Fruit fly (Drosophila melanogaster) whole organism, embryonic: ENCODE data around the gene CG32313.

Experiments used
- Adf1 ChIP-seq: fragments of 200-800 bp; sonication (Bioruptor generic); IDR thresholded peaks from 2 replicates; pipeline ENCODE4 v1.3.6; 2022; ENCODE audit warnings: missing biosample characterization, missing genetic modification characterization
- CG10543 ChIP-seq: fragments of 200-800 bp; sonication (Bioruptor generic); optimal IDR thresholded peaks from 3 replicates; lab custom pipeline; 2017; ENCODE audit warnings: missing biosample characterization, mild to moderate bottlenecking, missing genetic modification characterization, moderate library complexity
- CG10654 ChIP-seq: fragments of 200-800 bp; sonication (Bioruptor generic); optimal IDR thresholded peaks from 2 replicates; lab custom pipeline; 2016; ENCODE audit warnings: missing biosample characterization, missing genetic modification characterization
- CG12071 ChIP-seq: fragments of 200-800 bp; sonication (Bioruptor generic); optimal IDR thresholded peaks from 3 replicates; lab custom pipeline; 2018; ENCODE audit warnings: missing biosample characterization, mild to moderate bottlenecking, missing genetic modification characterization
- CG12744 ChIP-seq: fragments of 200-800 bp; sonication (Bioruptor generic); optimal IDR thresholded peaks from 2 replicates; lab custom pipeline; 2016; ENCODE audit warnings: missing biosample characterization, missing genetic modification characterization
- CG12942 ChIP-seq: fragments of 200-800 bp; sonication (Bioruptor generic); optimal IDR thresholded peaks from 3 replicates; lab custom pipeline; 2016; ENCODE audit warnings: missing biosample characterization, missing genetic modification characterization
- CG13775 ChIP-seq: fragments of 200-800 bp; sonication (Bioruptor generic); optimal IDR thresholded peaks from 3 replicates; lab custom pipeline; 2017; ENCODE audit warnings: missing biosample characterization, mild to moderate bottlenecking, missing genetic modification characterization
- CG15479 ChIP-seq: fragments of 200-800 bp; sonication (Bioruptor generic); optimal IDR thresholded peaks from 3 replicates; lab custom pipeline; 2019; ENCODE audit warnings: missing biosample characterization, mild to moderate bottlenecking, missing genetic modification characterization, moderate library complexity
- CG1647 ChIP-seq: fragments of 200-800 bp; sonication (Bioruptor generic); optimal IDR thresholded peaks from 3 replicates; lab custom pipeline; 2016; ENCODE audit warnings: missing biosample characterization, missing genetic modification characterization
- CG17328 ChIP-seq: fragments of 200-800 bp; sonication (Bioruptor generic); IDR thresholded peaks from 2 replicates; pipeline ENCODE4 v1.3.6; 2022; ENCODE audit warnings: missing biosample characterization, missing genetic modification characterization
- CG17912 ChIP-seq: fragments of 200-800 bp; sonication (Bioruptor generic); optimal IDR thresholded peaks from 2 replicates; lab custom pipeline; 2018; ENCODE audit warnings: missing biosample characterization, mild to moderate bottlenecking, missing genetic modification characterization
- CG1792 ChIP-seq: fragments of 200-800 bp; sonication (Bioruptor generic); optimal IDR thresholded peaks from 2 replicates; lab custom pipeline; 2016; ENCODE audit warnings: missing biosample characterization, missing genetic modification characterization
- CG2120 ChIP-seq: fragments of 200-800 bp; sonication (Bioruptor generic); optimal IDR thresholded peaks from 3 replicates; lab custom pipeline; 2016; ENCODE audit warnings: missing biosample characterization, missing genetic modification characterization
- CG30403 ChIP-seq: fragments of 200-800 bp; sonication (Bioruptor generic); optimal IDR thresholded peaks from 3 replicates; lab custom pipeline; 2016; ENCODE audit warnings: missing biosample characterization, missing genetic modification characterization
- CG3163 ChIP-seq: fragments of 200-800 bp; sonication (Bioruptor generic); optimal IDR thresholded peaks from 3 replicates; lab custom pipeline; 2016; ENCODE audit warnings: missing biosample characterization, missing genetic modification characterization
- CG43689 ChIP-seq: fragments of 200-800 bp; sonication (Bioruptor generic); IDR thresholded peaks from 2 replicates; pipeline ENCODE4 v1.3.6; 2022; ENCODE audit warnings: missing biosample characterization, missing genetic modification characterization
- CG4617 ChIP-seq: fragments of 200-800 bp; sonication (Bioruptor generic); optimal IDR thresholded peaks from 3 replicates; lab custom pipeline; 2016; ENCODE audit warnings: missing biosample characterization, missing genetic modification characterization, borderline replicate concordance
- CG6654 ChIP-seq: fragments of 200-800 bp; sonication (Bioruptor generic); optimal IDR thresholded peaks from 2 replicates; lab custom pipeline; 2017; ENCODE audit warnings: missing biosample characterization, mild to moderate bottlenecking, missing genetic modification characterization
- CG6689 ChIP-seq: fragments of 200-800 bp; sonication (Bioruptor generic); IDR thresholded peaks from 2 replicates; pipeline ENCODE4 v1.3.6; 2022; ENCODE audit warnings: missing biosample characterization, missing genetic modification characterization
- CG7372 ChIP-seq: fragments of 200-800 bp; sonication (Bioruptor generic); IDR thresholded peaks from 2 replicates; pipeline ENCODE4 v1.3.6; 2022; ENCODE audit warnings: missing biosample characterization, missing genetic modification characterization
- CG7745 ChIP-seq: fragments of 200-800 bp; sonication (Bioruptor generic); optimal IDR thresholded peaks from 2 replicates; lab custom pipeline; 2018; ENCODE audit warnings: missing biosample characterization, mild to moderate bottlenecking, missing genetic modification characterization, moderate library complexity
- CG8359 ChIP-seq: fragments of 200-800 bp; sonication (Bioruptor generic); optimal IDR thresholded peaks from 2 replicates; lab custom pipeline; 2017; ENCODE audit warnings: missing biosample characterization, mild to moderate bottlenecking, missing genetic modification characterization, borderline replicate concordance
- CG8765 ChIP-seq: fragments of 200-800 bp; sonication (Bioruptor generic); IDR thresholded peaks from 2 replicates; pipeline ENCODE4 v1.3.6; 2022; ENCODE audit warnings: missing biosample characterization, missing genetic modification characterization
- CG9876 ChIP-seq: fragments of 200-800 bp; sonication (Bioruptor generic); optimal IDR thresholded peaks from 2 replicates; lab custom pipeline; 2016; ENCODE audit warnings: missing biosample characterization, missing genetic modification characterization
- Dp ChIP-seq: fragments of 200-800 bp; sonication (Bioruptor generic); optimal IDR thresholded peaks from 2 replicates; lab custom pipeline; 2018; ENCODE audit warnings: missing biosample characterization, mild to moderate bottlenecking, missing genetic modification characterization, moderate library complexity
- Eip74EF ChIP-seq, 2 experiments: fragments of 200-800 bp in 1 of 2; fragments of >200 bp in 1 of 2; sonication (Bioruptor generic) in 1 of 2; optimal IDR thresholded peaks; 2 replicates each; lab custom pipeline; 2017 to 2019; ENCODE audit warnings: missing biosample characterization in 2 of 2, missing genetic modification characterization in 2 of 2, mild to moderate bottlenecking in 1 of 2, moderate library complexity in 1 of 2
- Gug ChIP-seq: fragments of 200-800 bp; sonication (Bioruptor generic); IDR thresholded peaks from 4 replicates; pipeline ENCODE4 v1.3.6; 2022; ENCODE audit warnings: missing biosample characterization, missing genetic modification characterization
- Hey ChIP-seq: fragments of 200-800 bp; sonication (Bioruptor generic); optimal IDR thresholded peaks from 3 replicates; lab custom pipeline; 2018; ENCODE audit warnings: missing biosample characterization, mild to moderate bottlenecking, missing genetic modification characterization
- Lim3 ChIP-seq: fragments of 200-800 bp; sonication (Bioruptor generic); IDR thresholded peaks from 2 replicates; pipeline ENCODE4 v1.3.6; 2022; ENCODE audit warnings: missing biosample characterization, missing genetic modification characterization
- Sin3A ChIP-seq: fragments of >200 bp; optimal IDR thresholded peaks from 2 replicates; lab custom pipeline; 2018
- Six4 ChIP-seq: fragments of 200-800 bp; sonication (Bioruptor generic); optimal IDR thresholded peaks from 2 replicates; lab custom pipeline; 2016; ENCODE audit warnings: missing biosample characterization, missing genetic modification characterization
- Vsx1 ChIP-seq: fragments of 200-800 bp; sonication (Bioruptor generic); optimal IDR thresholded peaks from 2 replicates; lab custom pipeline; 2017; ENCODE audit warnings: missing biosample characterization, mild to moderate bottlenecking, missing genetic modification characterization, missing genetic modification reagents
- Xbp1 ChIP-seq: fragments of 200-800 bp; sonication (Bioruptor generic); optimal IDR thresholded peaks from 3 replicates; lab custom pipeline; 2016; ENCODE audit warnings: missing biosample characterization, mild to moderate bottlenecking, missing genetic modification characterization
- ac ChIP-seq: fragments of 200-800 bp; sonication (Bioruptor generic); optimal IDR thresholded peaks from 3 replicates; lab custom pipeline; 2017; ENCODE audit warnings: missing biosample characterization, mild to moderate bottlenecking, missing genetic modification characterization
- crc ChIP-seq: fragments of 200-800 bp; sonication (Bioruptor generic); optimal IDR thresholded peaks from 2 replicates; lab custom pipeline; 2016; ENCODE audit warnings: missing biosample characterization, missing genetic modification characterization
- crp ChIP-seq, 2 experiments: fragments of 200-800 bp; sonication (Bioruptor generic); optimal IDR thresholded peaks; 2 replicates in 1 of 2; 3 replicates in 1 of 2; lab custom pipeline; 2017; ENCODE audit warnings: missing biosample characterization in 2 of 2, missing genetic modification characterization in 2 of 2, mild to moderate bottlenecking in 1 of 2, moderate library complexity in 1 of 2
- dmrt11E ChIP-seq: fragments of 200-800 bp; sonication (Bioruptor generic); optimal IDR thresholded peaks from 3 replicates; lab custom pipeline; 2018; ENCODE audit warnings: missing biosample characterization, mild to moderate bottlenecking, missing genetic modification characterization, moderate library complexity
- dpn ChIP-seq, 2 experiments: fragments of 200-800 bp; sonication (Bioruptor generic); optimal IDR thresholded peaks; 3 replicates each; lab custom pipeline; 2016; ENCODE audit warnings: missing biosample characterization in 2 of 2, missing genetic modification characterization in 2 of 2
- eyg ChIP-seq: fragments of 200-800 bp; sonication (Bioruptor generic); optimal IDR thresholded peaks from 3 replicates; lab custom pipeline; 2016; ENCODE audit warnings: missing biosample characterization, missing genetic modification characterization
- fu2 ChIP-seq: fragments of 200-800 bp; sonication (Bioruptor generic); optimal IDR thresholded peaks from 2 replicates; lab custom pipeline; 2016; ENCODE audit warnings: missing biosample characterization, missing genetic modification characterization
- her ChIP-seq: fragments of 200-800 bp; sonication (Bioruptor generic); optimal IDR thresholded peaks from 2 replicates; lab custom pipeline; 2016; ENCODE audit warnings: missing biosample characterization, missing genetic modification characterization
- insv ChIP-seq, 2 experiments: fragments of 200-800 bp; sonication (Bioruptor generic); optimal IDR thresholded peaks; 3 replicates each; lab custom pipeline; 2016 to 2018; ENCODE audit warnings: missing biosample characterization in 2 of 2, missing genetic modification characterization in 2 of 2
- kah ChIP-seq: fragments of 200-800 bp; sonication (Bioruptor generic); optimal IDR thresholded peaks from 2 replicates; lab custom pipeline; 2018; ENCODE audit warnings: missing biosample characterization, mild to moderate bottlenecking, missing genetic modification characterization
- kni ChIP-seq: fragments of 200-800 bp; sonication (Bioruptor generic); optimal IDR thresholded peaks from 3 replicates; lab custom pipeline; 2017; ENCODE audit warnings: mild to moderate bottlenecking, missing biosample characterization, missing genetic modification reagents, missing genetic modification characterization
- maf-S ChIP-seq: fragments of 200-800 bp; sonication (Bioruptor generic); optimal IDR thresholded peaks from 2 replicates; lab custom pipeline; 2016; ENCODE audit warnings: missing biosample characterization, missing genetic modification characterization
- sna ChIP-seq: fragments of 200-800 bp; sonication (Bioruptor generic); IDR thresholded peaks from 2 replicates; pipeline ENCODE4 v1.3.6; 2022; ENCODE audit warnings: missing biosample characterization, missing genetic modification characterization; ENCODE audit not compliant: partially characterized antibody
- sob ChIP-seq: fragments of 200-800 bp; sonication (Bioruptor generic); IDR thresholded peaks from 2 replicates; pipeline ENCODE4 v1.3.6; 2022; ENCODE audit warnings: missing biosample characterization, missing genetic modification characterization
- tgo ChIP-seq: fragments of 200-800 bp; sonication (Bioruptor generic); IDR thresholded peaks from 3 replicates; pipeline ENCODE4 v1.3.6; 2022; ENCODE audit warnings: missing biosample characterization, missing genetic modification characterization
- tll ChIP-seq, 2 experiments: fragments of 200-800 bp in 1 of 2; fragments of >200 bp in 1 of 2; sonication (Bioruptor generic) in 1 of 2; optimal IDR thresholded peaks; 2 replicates each; lab custom pipeline; 2017 to 2019; ENCODE audit warnings: missing biosample characterization in 2 of 2, missing genetic modification characterization in 2 of 2, mild to moderate bottlenecking in 1 of 2, moderate library complexity in 1 of 2
- usp ChIP-seq: fragments of >200 bp; optimal IDR thresholded peaks from 2 replicates; lab custom pipeline; 2017; ENCODE audit warnings: missing biosample characterization, missing genetic modification characterization

The CG32313 gene

DNA sequence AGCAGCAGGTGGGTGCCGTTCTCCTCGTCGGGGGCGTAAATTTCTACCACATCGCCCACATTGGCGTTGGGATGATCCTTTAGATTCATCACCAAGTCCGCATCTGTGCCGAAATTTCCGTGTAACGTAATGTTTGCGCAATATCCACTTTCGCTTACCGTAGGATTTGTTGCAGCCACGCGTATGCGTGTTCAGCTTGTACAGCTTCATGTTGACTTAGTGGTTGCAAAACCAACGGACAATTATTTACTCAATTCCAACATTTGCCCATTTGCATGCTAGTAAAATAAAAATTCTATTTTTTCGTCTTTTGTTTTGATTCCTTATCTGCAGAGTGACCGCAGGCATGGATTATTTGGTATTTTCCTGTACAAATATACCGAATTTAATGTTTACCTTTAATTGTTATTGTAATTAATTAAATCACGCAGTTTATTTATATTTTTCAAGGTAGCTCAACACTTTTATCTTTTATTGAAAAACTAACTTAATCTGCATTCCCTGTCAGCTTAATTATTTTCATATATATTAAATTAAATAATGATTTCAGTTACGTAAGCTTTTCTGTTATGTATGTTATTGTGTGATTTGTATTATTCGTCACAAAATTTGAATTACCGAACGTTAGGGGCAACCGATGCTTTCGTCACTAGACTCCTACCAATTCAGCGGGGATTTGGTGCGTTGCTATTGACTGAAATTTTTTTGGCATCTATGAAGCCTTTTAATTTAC is 11.7 kb downstream of the CG32313 start, which contains the start of gene Iml1 (continued):
- no peak for TF ChIP-seq Dp (GFP tag; lab: Kevin White, UChicago)
- no peak for TF ChIP-seq Vsx1 (GFP tag; lab: Kevin White, UChicago)
- TF ChIP-seq dpn (GFP tag; optimal IDR thresholded peaks at IDR 0.05; lab: Kevin White, UChicago) = no peak
- no peak for TF ChIP-seq dmrt11E (tag; lab: Kevin White, UChicago)
- TF ChIP-seq CG8765 (GFP tag; lab: Robert Waterston, UW) = no peak
- TF ChIP-seq maf-S (GFP tag; lab: Kevin White, UChicago) = no peak
- TF ChIP-seq sna (GFP tag; lab: Robert Waterston, UW) = no peak
- TF ChIP-seq CG12744 (GFP tag; lab: Kevin White, UChicago) = no peak
- no peak for TF ChIP-seq CG12071 (GFP tag; lab: Kevin White, UChicago)
- no peak for TF ChIP-seq ac
- no peak for TF ChIP-seq CG10543 (GFP tag; lab: Kevin White, UChicago)
- TF ChIP-seq Xbp1 = peak; percentile 43
- TF ChIP-seq usp (GFP tag; lab: Kevin White, UChicago) = no peak
- no peak for TF ChIP-seq kni
- peak; percentile 29 for TF ChIP-seq Six4 (GFP tag; lab: Kevin White, UChicago)
- TF ChIP-seq her (GFP tag; lab: Kevin White, UChicago) = no peak
- TF ChIP-seq Sin3A (lab: Kevin White, UChicago) = no peak
- TF ChIP-seq Eip74EF (GFP tag; optimal IDR thresholded peaks at IDR 0.05; lab: Kevin White, UChicago) = no peak
- peak; percentile 44 for TF ChIP-seq CG4617 (GFP tag; lab: Kevin White, UChicago)
- no peak for TF ChIP-seq CG2120 (GFP tag; lab: Kevin White, UChicago)
- TF ChIP-seq CG17912 (GFP tag; lab: Kevin White, UChicago) = no peak
- no peak for TF ChIP-seq CG8359 (GFP tag; lab: Kevin White, UChicago)
- TF ChIP-seq fu2 = no peak
- peak; percentile 63 for TF ChIP-seq sob
- TF ChIP-seq tll (GFP tag; optimal IDR thresholded peaks at IDR 0.05; lab: Kevin White, UChicago) = no peak
- no peak for TF ChIP-seq CG3163 (GFP tag; lab: Kevin White, UChicago)
- no peak for TF ChIP-seq CG43689 (GFP tag; lab: Robert Waterston, UW)
- peak; percentile 31 for TF ChIP-seq CG12942
- TF ChIP-seq crp (GFP tag; optimal IDR thresholded peaks at IDR 0.05; lab: Kevin White, UChicago) = no peak
- no peak for TF ChIP-seq crc
- TF ChIP-seq CG30403 (GFP tag; lab: Kevin White, UChicago) = no peak
- TF ChIP-seq CG9876 (GFP tag; lab: Kevin White, UChicago) = no peak
- TF ChIP-seq CG15479 (GFP tag; lab: Kevin White, UChicago) = peak; percentile 61
- no peak for TF ChIP-seq Lim3 (GFP tag; lab: Robert Waterston, UW)
- TF ChIP-seq eyg (GFP tag; lab: Kevin White, UChicago) = no peak
- TF ChIP-seq tgo = peak; percentile 47; the same call in 2 of the 3 replicates
- peak; percentile 20 for TF ChIP-seq CG13775 (GFP tag; lab: Kevin White, UChicago)
- TF ChIP-seq CG1647 (GFP tag; lab: Kevin White, UChicago) = no peak
- no peak for TF ChIP-seq insv (GFP tag; optimal IDR thresholded peaks at IDR 0.05; lab: Kevin White, UChicago)
- no peak for TF ChIP-seq CG17328 (GFP tag; lab: Robert Waterston, UW)
- TF ChIP-seq Hey (tag; lab: Kevin White, UChicago) = no peak
- TF ChIP-seq CG6689 (GFP tag; lab: Robert Waterston, UW) = peak; percentile 85
- no peak for TF ChIP-seq kah (GFP tag; lab: Kevin White, UChicago)
- no peak for TF ChIP-seq CG6654
- no peak for TF ChIP-seq CG1792 (GFP tag; lab: Kevin White, UChicago)
- peak; percentile 60 for TF ChIP-seq CG7745
- peak; percentile 20; the same call in 1 of the 2 replicates for TF ChIP-seq CG7372
- no peak for TF ChIP-seq Adf1 (GFP tag; lab: Robert Waterston, UW)
- peak; percentile 78 for TF ChIP-seq Gug (GFP tag; lab: Robert Waterston, UW)
- peak; percentile 35 for TF ChIP-seq CG10654 (GFP tag; lab: Kevin White, UChicago)
